Fruit fly (Drosophila melanogaster) Kc167 (cell line): ENCODE measurements around the gene viaf.

Experiments used
- Myc ChIP-seq: fragments of >200 bp; optimal IDR thresholded peaks from 2 replicates; lab custom pipeline; 2017; ENCODE audit warnings: missing external identifiers
- Sin3A ChIP-seq: fragments of >200 bp; optimal IDR thresholded peaks from 2 replicates; lab custom pipeline; 2018; ENCODE audit warnings: missing external identifiers
- h ChIP-seq: fragments of >200 bp; optimal IDR thresholded peaks from 3 replicates; lab custom pipeline; 2018; ENCODE audit warnings: missing external identifiers
- insv ChIP-seq: fragments of >200 bp; optimal IDR thresholded peaks from 3 replicates; lab custom pipeline; 2018; ENCODE audit warnings: missing external identifiers
- psq ChIP-seq: fragments of >200 bp; optimal IDR thresholded peaks from 2 replicates; lab custom pipeline; 2017; ENCODE audit warnings: missing external identifiers
- ttk ChIP-seq: sonication (Bioruptor generic); optimal IDR thresholded peaks from 2 replicates; lab custom pipeline; 2017; ENCODE audit warnings: missing external identifiers

The viaf gene

dm6 chr3L:11992960-11993359 lies at the start of gene viaf:
Gene viaf, minus strand, starts transcription at chr3L:11993179.
- TF ChIP-seq Sin3A (no peak), h (no peak), ttk (lab: Kevin White, UChicago) (no peak), psq (no peak), insv (no peak), Myc (lab: Kevin White, UChicago) (no peak)

- TF ChIP-seq psq (no peak), ttk (lab: Kevin White, UChicago) (no peak), Myc (lab: Kevin White, UChicago) (no peak), insv (no peak), h (no peak), Sin3A (no peak)
These were observed 49.1 kb upstream of the viaf start, which contains the start of gene CG6793 for dm6 chr3L:12042087-12042486. Gene CG6793, plus strand, starts transcription at chr3L:12042387.

- no peak for TF ChIP-seq Myc (lab: Kevin White, UChicago)
- TF ChIP-seq insv = no peak
- no peak for TF ChIP-seq ttk (lab: Kevin White, UChicago)
- no peak for TF ChIP-seq psq
- TF ChIP-seq h = no peak
- TF ChIP-seq Sin3A = no peak
These were observed 47.4 kb upstream of the viaf start for dm6 chr3L:12040313-12040924.

dm6 chr3L:12039084-12039483 lies 46.1 kb upstream of the viaf start:
- TF ChIP-seq Myc (lab: Kevin White, UChicago) (no peak), ttk (lab: Kevin White, UChicago) (no peak), h (no peak), psq (no peak), Sin3A (no peak)

dm6 chr3L:12037449-12038163 lies 44.6 kb upstream of the viaf start:
- TF ChIP-seq psq (no peak), insv (no peak), h (no peak)

dm6 chr3L:12036658-12037057 lies 43.7 kb upstream of the viaf start:
- TF ChIP-seq ttk (lab: Kevin White, UChicago) = no peak
- TF ChIP-seq insv = no peak
- TF ChIP-seq Sin3A = no peak
- no peak for TF ChIP-seq psq
- no peak for TF ChIP-seq Myc (lab: Kevin White, UChicago)
- TF ChIP-seq h = no peak

- TF ChIP-seq insv (no peak), h (no peak), ttk (lab: Kevin White, UChicago) (no peak), Myc (lab: Kevin White, UChicago) (no peak), Sin3A (no peak), psq (no peak)
These were observed 39.3 kb upstream of the viaf start, which contains the start of gene CG43993 for dm6 chr3L:12032257-12032656. Gene CG43993, plus strand, starts transcription at chr3L:12032557.

- TF ChIP-seq insv = no peak
- no peak for TF ChIP-seq psq
- no peak for TF ChIP-seq h
- TF ChIP-seq Sin3A = no peak
- TF ChIP-seq Myc (lab: Kevin White, UChicago) = no peak
These were observed 37.5 kb upstream of the viaf start for dm6 chr3L:12030521-12030920.

- TF ChIP-seq ttk (lab: Kevin White, UChicago) (no peak), h (no peak), Myc (lab: Kevin White, UChicago) (no peak), psq (no peak), insv (no peak), Sin3A (no peak)
These were observed 35.6 kb upstream of the viaf start for dm6 chr3L:12028534-12029029.

dm6 chr3L:12027929-12028328 lies 35.0 kb upstream of the viaf start:
- no peak for TF ChIP-seq h

- TF ChIP-seq Sin3A = no peak
- no peak for TF ChIP-seq psq
- TF ChIP-seq ttk (lab: Kevin White, UChicago) = no peak
- TF ChIP-seq Myc (lab: Kevin White, UChicago) = no peak
- TF ChIP-seq insv = no peak
- TF ChIP-seq h = no peak
These were observed 32.0 kb upstream of the viaf start for dm6 chr3L:12024947-12025346.

dm6 chr3L:12023137-12023792 lies 30.3 kb upstream of the viaf start:
- TF ChIP-seq ttk (lab: Kevin White, UChicago) (no peak), h (no peak), psq (no peak), Sin3A (no peak), Myc (lab: Kevin White, UChicago) (no peak), insv (no peak)

dm6 chr3L:12021903-12022302 lies 28.9 kb upstream of the viaf start:
- TF ChIP-seq psq (no peak), insv (no peak), Sin3A (no peak), h (no peak), Myc (lab: Kevin White, UChicago) (no peak), ttk (lab: Kevin White, UChicago) (no peak)
